Worm (Caenorhabditis elegans) whole organism, L4 larva: ENCODE measurements around the gene cpr-9.
A peak's percentile ranks its signal among the peaks of the same experiment; 100 is the strongest.

ENCODE experiments used
- D1046.2 ChIP-seq: fragments of 200-800 bp; sonication (Bioruptor generic); IDR thresholded peaks from 2 replicates; pipeline ENCODE4 v1.3.6; 2022; ENCODE audit warnings: missing genetic modification characterization, missing compliant biosample characterization
- F37D6.2 ChIP-seq: sonication (generic microtip); optimal IDR thresholded peaks from 2 replicates; lab custom pipeline; 2016; ENCODE audit warnings: mild to moderate bottlenecking, missing genetic modification characterization, missing compliant biosample characterization
- R02D3.7 ChIP-seq: fragments of 150-350 bp; sonication (generic microtip); optimal IDR thresholded peaks from 3 replicates; lab custom pipeline; 2014; ENCODE audit warnings: missing biosample characterization, missing genetic modification characterization
- ZK546.5 ChIP-seq, 2 experiments: sonication (generic microtip); optimal IDR thresholded peaks; 2 replicates each; lab custom pipeline; 2017; ENCODE audit warnings: missing biosample characterization in 2 of 2, missing genetic modification characterization in 2 of 2
- aha-1 ChIP-seq: fragments of 150-350 bp; peaks from one replicate; lab custom pipeline; 2014; ENCODE audit warnings: missing biosample characterization, missing genetic modification characterization
- ama-1 ChIP-seq: fragments of 150-350 bp; optimal IDR thresholded peaks from 2 replicates; lab custom pipeline; 2014; ENCODE audit warnings: inconsistent platforms, mixed read lengths
- arid-1 ChIP-seq: fragments of 200-800 bp; sonication (Bioruptor generic); conservative IDR thresholded peaks from 2 replicates; pipeline ENCODE4 v1.3.6; 2022; ENCODE audit warnings: missing genetic modification reagents, missing genetic modification characterization, missing compliant biosample characterization
- ceh-44 ChIP-seq: fragments of 200-800 bp; sonication (Bioruptor generic); IDR thresholded peaks from 2 replicates; pipeline ENCODE4 v1.3.6; 2022; ENCODE audit warnings: missing genetic modification reagents, missing genetic modification characterization, missing compliant biosample characterization
- daf-16 ChIP-seq, 3 experiments: sonication (generic microtip); optimal IDR thresholded peaks; 2 replicates each; lab custom pipeline; 2016 to 2017; ENCODE audit warnings: missing genetic modification characterization in 3 of 3, missing genetic modification reagents in 3 of 3, mild to moderate bottlenecking in 2 of 3, missing compliant biosample characterization in 2 of 3, missing biosample characterization in 1 of 3, moderate library complexity in 1 of 3
- dmd-6 ChIP-seq: fragments of 200-800 bp; sonication (Bioruptor generic); IDR thresholded peaks from 2 replicates; pipeline ENCODE4 v1.3.6; 2022; ENCODE audit warnings: missing genetic modification reagents, missing genetic modification characterization, missing compliant biosample characterization
- dmd-8 ChIP-seq: fragments of 200-800 bp; sonication (Bioruptor generic); IDR thresholded peaks from 2 replicates; pipeline ENCODE4 v1.3.6; 2022; ENCODE audit warnings: missing genetic modification characterization, missing compliant biosample characterization
- dpl-1 ChIP-seq: fragments of 150-350 bp; optimal IDR thresholded peaks from 2 replicates; lab custom pipeline; 2014; ENCODE audit warnings: missing biosample characterization, missing genetic modification reagents, missing genetic modification characterization
- duxl-1 ChIP-seq: sonication (generic microtip); optimal IDR thresholded peaks from 2 replicates; lab custom pipeline; 2016; ENCODE audit warnings: mild to moderate bottlenecking, missing genetic modification characterization, moderate library complexity, missing compliant biosample characterization; ENCODE audit not compliant: poor library complexity
- dve-1 ChIP-seq: sonication (generic microtip); optimal IDR thresholded peaks from 2 replicates; lab custom pipeline; 2017; ENCODE audit warnings: antibody characterized with exemption, mild to moderate bottlenecking, missing genetic modification characterization, missing compliant biosample characterization; ENCODE audit not compliant: insufficient read depth
- egl-43 ChIP-seq: fragments of 200-800 bp; sonication (Bioruptor generic); IDR thresholded peaks from 2 replicates; pipeline ENCODE4 v1.3.6; 2022; ENCODE audit warnings: missing genetic modification reagents, missing genetic modification characterization, missing compliant biosample characterization
- fos-1 ChIP-seq: fragments of 150-350 bp; optimal IDR thresholded peaks from 2 replicates; lab custom pipeline; 2014; ENCODE audit warnings: missing biosample characterization, missing genetic modification characterization
- gei-8 ChIP-seq: fragments of 200-800 bp; sonication (Bioruptor generic); optimal IDR thresholded peaks from 2 replicates; lab custom pipeline; 2018; ENCODE audit warnings: mild to moderate bottlenecking, missing genetic modification characterization, missing compliant biosample characterization
- lin-1 ChIP-seq: fragments of 200-800 bp; sonication (Bioruptor generic); IDR thresholded peaks from 2 replicates; pipeline ENCODE4 v1.3.6; 2022; ENCODE audit warnings: missing genetic modification reagents, missing genetic modification characterization, missing compliant biosample characterization
- lin-13 ChIP-seq: fragments of 150-350 bp; optimal IDR thresholded peaks from 2 replicates; lab custom pipeline; 2014; ENCODE audit warnings: missing biosample characterization, missing genetic modification reagents, missing genetic modification characterization
- lin-15B ChIP-seq: fragments of 150-350 bp; sonication (generic microtip); optimal IDR thresholded peaks from 3 replicates; lab custom pipeline; 2014; ENCODE audit warnings: missing biosample characterization, missing genetic modification characterization
- lin-38 ChIP-seq: fragments of 200-800 bp; sonication (Bioruptor generic); IDR thresholded peaks from 2 replicates; pipeline ENCODE4 v1.3.6; 2022; ENCODE audit warnings: missing genetic modification reagents, missing genetic modification characterization, missing compliant biosample characterization
- lir-3 ChIP-seq: sonication (generic microtip); optimal IDR thresholded peaks from 2 replicates; lab custom pipeline; 2016; ENCODE audit warnings: mild to moderate bottlenecking, missing genetic modification characterization, missing compliant biosample characterization
- lsy-2 ChIP-seq, 2 experiments: fragments of 150-350 bp in 1 of 2; sonication (generic microtip) in 1 of 2; optimal IDR thresholded peaks; 2 replicates each; lab custom pipeline; 2014 to 2017; ENCODE audit warnings: missing biosample characterization in 2 of 2, missing genetic modification characterization in 2 of 2
- madf-9 ChIP-seq: fragments of 200-800 bp; sonication (Bioruptor generic); conservative IDR thresholded peaks from 2 replicates; pipeline ENCODE4 v1.3.6; 2022; ENCODE audit warnings: missing genetic modification reagents, missing genetic modification characterization, missing compliant biosample characterization
- mdt-29 ChIP-seq: fragments of 200-800 bp; sonication (Bioruptor generic); IDR thresholded peaks from 2 replicates; pipeline ENCODE4 v1.3.6; 2022; ENCODE audit warnings: missing genetic modification reagents, missing genetic modification characterization, missing compliant biosample characterization
- mes-2 ChIP-seq: sonication (generic microtip); optimal IDR thresholded peaks from 2 replicates; lab custom pipeline; 2016; ENCODE audit warnings: missing genotype, mild to moderate bottlenecking, missing genetic modification characterization, missing compliant biosample characterization; ENCODE audit not compliant: poor library complexity, severe bottlenecking
- nhr-102 ChIP-seq: sonication (generic microtip); optimal IDR thresholded peaks from 2 replicates; lab custom pipeline; 2016; ENCODE audit warnings: mild to moderate bottlenecking, missing genetic modification characterization, moderate library complexity, missing compliant biosample characterization
- nhr-25 ChIP-seq: sonication (generic microtip); optimal IDR thresholded peaks from 2 replicates; lab custom pipeline; 2017; ENCODE audit warnings: missing genetic modification characterization, mild to moderate bottlenecking, missing compliant biosample characterization, antibody characterized with exemption, moderate library complexity, borderline replicate concordance; ENCODE audit not compliant: insufficient read depth
- nhr-41 ChIP-seq: fragments of 200-800 bp; sonication (Bioruptor generic); IDR thresholded peaks from 2 replicates; pipeline ENCODE4 v1.3.6; 2022; ENCODE audit warnings: missing genetic modification reagents, missing genetic modification characterization, missing compliant biosample characterization
- nhr-42 ChIP-seq: fragments of 200-800 bp; sonication (Bioruptor generic); IDR thresholded peaks from 2 replicates; pipeline ENCODE4 v1.3.6; 2022; ENCODE audit warnings: missing genetic modification characterization, missing compliant biosample characterization
- nhr-6 ChIP-seq: fragments of 150-350 bp; optimal IDR thresholded peaks from 2 replicates; lab custom pipeline; 2014; ENCODE audit warnings: missing biosample characterization, missing genetic modification characterization
- rbr-2 ChIP-seq: sonication (generic microtip); optimal IDR thresholded peaks from 2 replicates; lab custom pipeline; 2016; ENCODE audit warnings: missing genotype, missing genetic modification characterization, missing compliant biosample characterization
- set-16 ChIP-seq: fragments of 200-800 bp; sonication (Bioruptor generic); IDR thresholded peaks from 2 replicates; pipeline ENCODE4 v1.3.6; 2022; ENCODE audit warnings: missing genetic modification reagents, missing genetic modification characterization, missing compliant biosample characterization
- snpc-1.2 ChIP-seq: fragments of 200-800 bp; sonication (Bioruptor generic); IDR thresholded peaks from 2 replicates; pipeline ENCODE4 v1.3.6; 2022; ENCODE audit warnings: missing genetic modification reagents, missing genetic modification characterization, missing compliant biosample characterization
- unc-130 ChIP-seq: sonication (generic microtip); optimal IDR thresholded peaks from 2 replicates; lab custom pipeline; 2016; ENCODE audit warnings: missing genetic modification reagents, missing genetic modification characterization, missing compliant biosample characterization
- unc-62 ChIP-seq, 3 experiments: fragments of 150-350 bp in 1 of 3; sonication (generic microtip); optimal IDR thresholded peaks in 2 of 3; peaks in 1 of 3; 1 replicate in 1 of 3; 2 replicates in 2 of 3; lab custom pipeline; 2014 to 2017; ENCODE audit warnings: missing biosample characterization in 3 of 3, missing genetic modification characterization in 3 of 3, missing genetic modification reagents in 3 of 3, missing genotype in 1 of 3
- zag-1 ChIP-seq: fragments of 150-350 bp; optimal IDR thresholded peaks from 2 replicates; lab custom pipeline; 2014; ENCODE audit warnings: missing biosample characterization, missing genetic modification characterization
- zfp-2 ChIP-seq: sonication (generic microtip); optimal IDR thresholded peaks from 2 replicates; lab custom pipeline; 2016; ENCODE audit warnings: mild to moderate bottlenecking, missing genetic modification characterization, missing compliant biosample characterization
- zfp-3 ChIP-seq: fragments of 200-800 bp; sonication (Bioruptor generic); conservative IDR thresholded peaks from 2 replicates; pipeline ENCODE4 v1.3.6; 2022; ENCODE audit warnings: missing genetic modification reagents, missing genetic modification characterization, missing compliant biosample characterization
- zip-2 ChIP-seq: fragments of 150-350 bp; optimal IDR thresholded peaks from 2 replicates; lab custom pipeline; 2014; ENCODE audit warnings: missing biosample characterization, missing genetic modification characterization

Gene cpr-9

DNA sequence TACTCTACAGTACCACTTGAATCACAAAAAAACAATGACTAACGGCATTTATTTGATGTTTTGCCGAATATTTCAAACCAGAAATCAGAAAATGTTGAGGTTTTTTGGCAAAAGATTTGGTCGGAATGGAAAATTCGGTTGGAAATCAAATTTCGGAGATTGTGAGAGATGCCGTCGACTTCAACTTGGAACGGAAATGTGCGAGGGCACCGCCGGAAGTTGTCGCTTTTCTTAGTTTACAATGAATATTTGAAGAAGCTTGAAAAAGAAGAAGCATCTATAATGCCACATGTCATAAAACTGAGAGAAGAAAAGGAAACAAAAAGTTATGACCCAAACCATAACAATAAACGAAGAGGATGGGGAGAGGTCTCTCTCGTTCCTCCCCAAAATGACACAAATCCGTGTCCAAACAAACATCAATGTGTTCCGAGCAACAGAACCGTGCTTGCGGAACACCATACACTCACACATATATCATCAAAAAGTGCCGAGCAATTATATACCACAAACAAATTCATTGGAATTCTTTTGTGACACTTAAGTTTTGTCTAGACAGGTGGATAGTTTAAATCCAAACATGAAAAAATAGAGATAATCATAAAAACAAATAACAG is 12.2 kb upstream of the cpr-9 start (continued):
- TF ChIP-seq R02D3.7 (no peak), gei-8 (GFP tag; lab: Kevin White, UChicago) (no peak), madf-9 (no peak), egl-43 (GFP tag; lab: Robert Waterston, UW) (no peak), ceh-44 (GFP tag; lab: Robert Waterston, UW) (no peak), dpl-1 (GFP tag; lab: Kevin White, UChicago) (no peak), mdt-29 (GFP tag; lab: Robert Waterston, UW) (no peak), arid-1 (GFP tag; lab: Robert Waterston, UW) (0 out of 2 replicates have a peak, but pooled peaks have one; percentile 27), duxl-1 (tag; lab: Kevin White, UChicago) (no peak), fos-1 (tag; lab: Kevin White, UChicago) (no peak), dmd-6 (no peak), lir-3 (tag; lab: Kevin White, UChicago) (no peak), lin-15B (tag; lab: Kevin White, UChicago) (no peak), unc-130 (GFP tag; lab: Kevin White, UChicago) (no peak), nhr-102 (peak; percentile 22), dmd-8 (0 out of 2 replicates have a peak, but pooled peaks have one; percentile 22), snpc-1.2 (GFP tag; lab: Robert Waterston, UW) (no peak), zag-1 (tag; lab: Kevin White, UChicago) (no peak), lin-1 (GFP tag; lab: Robert Waterston, UW) (no peak), zfp-3 (GFP tag; lab: Robert Waterston, UW) (no peak), ama-1 (lab: Kevin White, UChicago) (peak; percentile 76), zip-2 (tag; lab: Kevin White, UChicago) (no peak), D1046.2 (no peak), mes-2 (peak; percentile 27), nhr-41 (GFP tag; lab: Robert Waterston, UW) (no peak), set-16 (no peak)

ce11 chrV:11993706-11994345 is 9.0 kb upstream of the cpr-9 start, which contains the start of the genes cyl-1 and C52E4.7:
TSS of gene cyl-1 (minus strand) at chrV:11993723.
TSS of gene C52E4.7 (plus strand) at chrV:11994295.
- TF ChIP-seq unc-62 (GFP tag; optimal IDR thresholded peaks at IDR 0.05 in 1 of 2; lab: Kevin White, UChicago): peak in 1 of 2 experiments; percentile 58
- no peak for TF ChIP-seq unc-62 (tag; optimal IDR thresholded peaks at IDR 0.05; lab: Kevin White, UChicago)
- peak; percentile 45 for TF ChIP-seq rbr-2 (tag; lab: Kevin White, UChicago)
- peak; percentile 53 for TF ChIP-seq lin-13 (GFP tag; lab: Kevin White, UChicago)
- no peak for TF ChIP-seq zip-2 (tag; lab: Kevin White, UChicago)
- TF ChIP-seq dve-1 (tag; lab: Kevin White, UChicago): peak; percentile 39
- no peak for TF ChIP-seq nhr-42 (GFP tag; lab: Robert Waterston, UW)
- TF ChIP-seq lin-38 (GFP tag; lab: Robert Waterston, UW): peak; percentile 56
- TF ChIP-seq nhr-25 (tag; lab: Kevin White, UChicago): peak; percentile 39
- no peak for TF ChIP-seq F37D6.2
- no peak for TF ChIP-seq daf-16 (GFP tag; optimal IDR thresholded peaks at IDR 0.05; lab: Kevin White, UChicago)
- peak; percentile 56 for TF ChIP-seq daf-16 (tag; optimal IDR thresholded peaks at IDR 0.05; lab: Kevin White, UChicago)
- TF ChIP-seq mes-2: peak; percentile 73
- TF ChIP-seq nhr-6 (tag; lab: Kevin White, UChicago): peak; percentile 94
- no peak for TF ChIP-seq zfp-2
- no peak for TF ChIP-seq ZK546.5 (tag; optimal IDR thresholded peaks at IDR 0.05; lab: Kevin White, UChicago)
- peak; percentile 41 for TF ChIP-seq aha-1 (tag; lab: Kevin White, UChicago)
- peak in 1 of 2 experiments; percentile 72 for TF ChIP-seq lsy-2 (tag; optimal IDR thresholded peaks at IDR 0.05; lab: Kevin White, UChicago)
- peak; percentile 67 for TF ChIP-seq dpl-1 (GFP tag; lab: Kevin White, UChicago)
